Worm (Caenorhabditis elegans) whole organism, L1 larva: ENCODE results near the gene C32B5.15.
"Not testable (repeated sequence)": the region's sequence is repeated elsewhere in the genome, so short reads cannot be mapped to it uniquely, and the experiment has no call there.

Experiments used
- C04F5.9 ChIP-seq: sonication (generic microtip); optimal IDR thresholded peaks from 2 replicates; lab custom pipeline; 2016; ENCODE audit warnings: missing genetic modification characterization, missing compliant biosample characterization
- C34B4.2 ChIP-seq: sonication (generic microtip); optimal IDR thresholded peaks from 2 replicates; lab custom pipeline; 2017; ENCODE audit warnings: mild to moderate bottlenecking, missing genetic modification characterization, missing compliant biosample characterization
- F16B12.6 ChIP-seq: fragments of 150-350 bp; optimal IDR thresholded peaks from 2 replicates; lab custom pipeline; 2014; ENCODE audit warnings: missing biosample characterization, missing genetic modification characterization
- Y116A8C.19 ChIP-seq: sonication (generic microtip); optimal IDR thresholded peaks from 2 replicates; lab custom pipeline; 2016; ENCODE audit warnings: missing compliant biosample characterization, missing genetic modification characterization, borderline replicate concordance
- aly-2 ChIP-seq: fragments of 150-350 bp; optimal IDR thresholded peaks from 2 replicates; lab custom pipeline; 2014; ENCODE audit warnings: missing biosample characterization, missing genetic modification characterization
- ama-1 ChIP-seq: fragments of 150-350 bp; optimal IDR thresholded peaks from 2 replicates; lab custom pipeline; 2014
- ceh-82 ChIP-seq, 3 experiments: fragments of 150-350 bp in 1 of 3; sonication (generic microtip) in 2 of 3; optimal IDR thresholded peaks; 2 replicates each; lab custom pipeline; 2014 to 2017; ENCODE audit warnings: missing biosample characterization in 3 of 3, missing genetic modification characterization in 3 of 3
- dsc-1 ChIP-seq: sonication (generic microtip); optimal IDR thresholded peaks from 2 replicates; lab custom pipeline; 2016; ENCODE audit warnings: mild to moderate bottlenecking, missing genetic modification characterization, missing compliant biosample characterization
- efl-1 ChIP-seq, 4 experiments: fragments of 150-350 bp; optimal IDR thresholded peaks in 3 of 4; peaks in 1 of 4; 1 replicate in 1 of 4; 2 replicates in 3 of 4; lab custom pipeline; 2014; ENCODE audit warnings: missing biosample characterization in 2 of 4, missing genetic modification characterization in 2 of 4, missing genetic modification reagents in 2 of 4
- elt-2 ChIP-seq: sonication (generic microtip); optimal IDR thresholded peaks from 2 replicates; lab custom pipeline; 2016; ENCODE audit warnings: missing genetic modification characterization, mild to moderate bottlenecking, inconsistent platforms, missing compliant biosample characterization, missing genetic modification reagents
- fkh-8 ChIP-seq: sonication (generic microtip); optimal IDR thresholded peaks from 2 replicates; lab custom pipeline; 2016; ENCODE audit warnings: mild to moderate bottlenecking, missing genetic modification characterization, missing compliant biosample characterization
- lin-13 ChIP-seq: fragments of 150-350 bp; optimal IDR thresholded peaks from 2 replicates; lab custom pipeline; 2014; ENCODE audit warnings: missing biosample characterization, missing genetic modification reagents, missing genetic modification characterization
- lin-14 ChIP-seq: fragments of 200-800 bp; sonication (Bioruptor generic); optimal IDR thresholded peaks from 2 replicates; lab custom pipeline; 2018; ENCODE audit warnings: mild to moderate bottlenecking, missing genetic modification characterization, moderate library complexity, missing compliant biosample characterization
- lsy-2 ChIP-seq, 2 experiments: fragments of 150-350 bp; optimal IDR thresholded peaks; 2 replicates each; lab custom pipeline; 2014; ENCODE audit warnings: missing biosample characterization in 2 of 2, missing genetic modification characterization in 2 of 2
- nhr-76 ChIP-seq: sonication (generic microtip); optimal IDR thresholded peaks from 2 replicates; lab custom pipeline; 2017; ENCODE audit warnings: missing biosample characterization, missing genetic modification characterization
- nhr-85 ChIP-seq: sonication (generic microtip); peaks from one replicate; lab custom pipeline; 2016; ENCODE audit warnings: missing genetic modification characterization, inconsistent platforms, missing compliant biosample characterization
- nhr-90 ChIP-seq: sonication (generic microtip); optimal IDR thresholded peaks from 2 replicates; lab custom pipeline; 2016; ENCODE audit warnings: mild to moderate bottlenecking, missing genetic modification characterization, missing compliant biosample characterization; ENCODE audit not compliant: poor library complexity
- skn-1 ChIP-seq: fragments of 150-350 bp; optimal IDR thresholded peaks from 2 replicates; lab custom pipeline; 2014; ENCODE audit warnings: missing biosample characterization, missing genetic modification characterization
- snpc-4 ChIP-seq: fragments of 150-350 bp; optimal IDR thresholded peaks from 2 replicates; lab custom pipeline; 2014; ENCODE audit warnings: missing biosample characterization, missing genetic modification characterization
- snu-23 ChIP-seq: sonication (generic microtip); optimal IDR thresholded peaks from 2 replicates; lab custom pipeline; 2016; ENCODE audit warnings: missing genetic modification characterization, missing compliant biosample characterization
- unc-62 ChIP-seq: fragments of 150-350 bp; optimal IDR thresholded peaks from 2 replicates; lab custom pipeline; 2014; ENCODE audit warnings: missing biosample characterization, missing genetic modification reagents, missing genetic modification characterization
- unc-98 ChIP-seq: fragments of 200-800 bp; sonication (Bioruptor generic); IDR thresholded peaks from 2 replicates; pipeline ENCODE4 v1.3.6; 2022; ENCODE audit warnings: missing genetic modification characterization, missing compliant biosample characterization
- xbp-1 ChIP-seq: sonication (generic microtip); optimal IDR thresholded peaks from 2 replicates; lab custom pipeline; 2016; ENCODE audit warnings: missing genetic modification characterization, missing compliant biosample characterization
- zag-1 ChIP-seq: fragments of 150-350 bp; optimal IDR thresholded peaks from 2 replicates; lab custom pipeline; 2014; ENCODE audit warnings: missing biosample characterization, missing genetic modification characterization
- zip-4 ChIP-seq: fragments of 200-800 bp; sonication (Bioruptor generic); optimal IDR thresholded peaks from 2 replicates; lab custom pipeline; 2018; ENCODE audit warnings: mild to moderate bottlenecking, missing genetic modification characterization, moderate library complexity, missing compliant biosample characterization
- ztf-4 ChIP-seq: fragments of 150-350 bp; optimal IDR thresholded peaks from 2 replicates; lab custom pipeline; 2014; ENCODE audit warnings: missing biosample characterization, missing genetic modification characterization

Gene C32B5.15

DNA sequence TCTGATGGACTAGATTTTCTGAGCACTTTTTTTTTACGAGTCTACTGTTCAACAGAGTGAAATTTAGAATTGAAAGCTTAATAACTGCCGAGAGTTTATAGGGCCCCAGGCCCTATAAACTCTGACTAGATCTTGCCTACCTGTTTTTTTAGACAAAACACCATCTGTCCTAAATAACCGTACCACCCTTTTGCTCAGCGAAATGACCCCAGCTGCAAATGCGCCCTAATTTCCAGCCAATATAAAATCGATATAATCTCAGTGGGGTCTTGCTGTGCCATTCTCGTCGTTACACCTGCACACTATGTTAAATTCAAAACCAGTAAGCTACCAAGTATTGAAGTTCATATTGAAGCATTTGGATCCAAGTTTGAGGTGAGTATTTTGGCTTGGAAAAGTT, 1.2 kb upstream of the C32B5.15 start, which contains the start of gene fbxc-14:
Gene fbxc-14, plus strand, starts transcription at position 301 of the 400 bp plus-strand sequence.
- no peak for TF ChIP-seq dsc-1 (tag; lab: Kevin White, UChicago)
- TF ChIP-seq unc-98, result no peak
- TF ChIP-seq C34B4.2 (tag; lab: Kevin White, UChicago), result no peak
- TF ChIP-seq C04F5.9, result no peak
- TF ChIP-seq unc-62, result no peak
- TF ChIP-seq ama-1 (lab: Kevin White, UChicago), result no peak
- no peak for TF ChIP-seq aly-2 (tag; lab: Kevin White, UChicago)

- not testable (repeated sequence) for TF ChIP-seq nhr-76; snu-23 (GFP tag; lab: Kevin White, UChicago); xbp-1 (tag; lab: Kevin White, UChicago)
These were observed 4.6 kb downstream of the C32B5.15 start, which contains the start of gene C32B5.6 for ce11 chrII:968106-968505. C32B5.6 (plus strand) TSS chrII:968406.

DNA sequence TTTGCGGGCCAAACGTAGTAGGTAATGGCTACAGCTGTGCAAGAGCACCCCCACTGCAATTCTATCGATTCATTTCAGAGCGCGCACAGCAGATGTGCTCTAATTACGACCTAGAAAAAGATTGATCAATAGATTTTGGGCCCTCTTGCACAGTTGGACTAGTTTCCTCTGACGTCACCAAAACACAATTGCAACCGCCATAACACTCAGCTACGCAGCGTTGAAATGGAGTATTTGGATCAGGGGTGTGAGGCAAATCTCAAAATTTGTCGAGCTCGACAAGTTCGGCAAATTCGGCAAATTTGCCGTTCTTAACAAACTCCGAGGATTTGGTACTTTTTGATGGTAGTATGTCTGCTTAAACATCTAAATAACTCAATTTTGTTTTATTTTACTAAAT, 5.8 kb downstream of the C32B5.15 start, which contains the start of gene fbxc-18:
Gene fbxc-18, minus strand, starts transcription at position 101 of the 400 bp plus-strand sequence.
- TF ChIP-seq ztf-4 (tag; lab: Kevin White, UChicago); zip-4; Y116A8C.19 (tag; lab: Kevin White, UChicago): not testable (repeated sequence)

ce11 chrII:961961-962360, 10.8 kb downstream of the C32B5.15 start, which contains the start of gene C32B5.13:
C32B5.13 (minus strand) TSS chrII:962061.
- no peak for TF ChIP-seq lin-13 (GFP tag; lab: Kevin White, UChicago)

DNA sequence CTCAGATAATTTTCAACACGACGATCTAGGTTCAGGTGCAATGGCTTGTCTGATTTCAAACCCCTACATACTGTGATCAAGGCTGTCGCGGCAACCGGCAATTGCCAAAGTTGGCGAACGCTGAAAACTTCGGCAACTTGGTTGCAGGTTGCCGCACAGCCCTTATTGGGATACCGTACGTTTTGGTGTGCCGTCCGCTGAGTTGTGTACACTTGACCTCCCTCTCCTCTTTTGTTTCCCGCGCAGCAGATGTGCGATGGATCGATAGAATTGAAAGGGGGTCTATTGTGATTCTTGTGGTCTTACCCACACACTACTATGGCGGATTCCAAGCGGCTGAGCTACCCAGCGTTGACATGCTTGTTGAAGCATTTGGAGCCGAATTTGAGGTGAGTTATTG, 12.5 kb downstream of the C32B5.15 start, which contains the start of the genes C32B5.18 and C32B5.7:
Gene C32B5.18, plus strand, starts transcription at position 301 of the 400 bp plus-strand sequence.
Gene C32B5.7, plus strand, starts transcription at position 311 of the 400 bp plus-strand sequence.
- TF ChIP-seq nhr-85 (tag; lab: Kevin White, UChicago), result no peak
- TF ChIP-seq elt-2, result no peak
- TF ChIP-seq C34B4.2 (tag; lab: Kevin White, UChicago), result no peak
- no peak for TF ChIP-seq ztf-4 (tag; lab: Kevin White, UChicago)
- TF ChIP-seq nhr-90 (tag; lab: Kevin White, UChicago), result no peak
- TF ChIP-seq, all 84 proteins: peak for 0

- TF ChIP-seq snpc-4 (no peak), zag-1 (tag; lab: Kevin White, UChicago) (no peak), zip-4 (no peak), lsy-2 (tag; optimal IDR thresholded peaks at IDR 0.05; lab: Kevin White, UChicago) (no peak), F16B12.6 (tag; lab: Kevin White, UChicago) (no peak), ceh-82 (tag; optimal IDR thresholded peaks at IDR 0.05; lab: Kevin White, UChicago) (no peak)
These were observed 14.1 kb downstream of the C32B5.15 start, which contains the start of gene sdz-4 for ce11 chrII:958618-959017. sdz-4 (plus strand) TSS chrII:958918.

ce11 chrII:954626-955025, 18.1 kb downstream of the C32B5.15 start, which contains the start of gene fbxc-7:
fbxc-7 (plus strand) TSS chrII:954926.
- TF ChIP-seq elt-2, result peak; percentile 15

- TF ChIP-seq skn-1 (tag; lab: Kevin White, UChicago) (no peak), efl-1 (optimal IDR thresholded peaks at IDR 0.05; lab: Kevin White, UChicago) (no peak), efl-1 (GFP tag; optimal IDR thresholded peaks at IDR 0.05 in 1 of 2; lab: Kevin White, UChicago) (peak in 1 of 2 experiments; percentile 59), ceh-82 (tag; optimal IDR thresholded peaks at IDR 0.05; lab: Kevin White, UChicago) (peak in 1 of 3 experiments; percentile 5), fkh-8 (peak; percentile 9), lin-14 (GFP tag; lab: Kevin White, UChicago) (peak; percentile 31)
These were observed 19.7 kb downstream of the C32B5.15 start for ce11 chrII:953052-953451.
